Worm (Caenorhabditis elegans) whole organism, L4 larva: ENCODE data around the gene dhhc-8.

Experiments
- F26F4.8 ChIP-seq: fragments of 200-800 bp; sonication (Bioruptor generic); conservative IDR thresholded peaks from 2 replicates; pipeline ENCODE4 v1.3.6; 2022; ENCODE audit warnings: missing genetic modification characterization, missing compliant biosample characterization
- F49E8.2 ChIP-seq: sonication (generic microtip); optimal IDR thresholded peaks from 2 replicates; lab custom pipeline; 2016; ENCODE audit warnings: missing compliant biosample characterization, mild to moderate bottlenecking, missing genetic modification characterization, borderline replicate concordance
- R02D3.7 ChIP-seq: fragments of 150-350 bp; sonication (generic microtip); optimal IDR thresholded peaks from 3 replicates; lab custom pipeline; 2014; ENCODE audit warnings: missing biosample characterization, missing genetic modification characterization
- T26A8.4 ChIP-seq: fragments of 200-800 bp; sonication (Bioruptor generic); IDR thresholded peaks from 2 replicates; pipeline ENCODE4 v1.3.6; 2022; ENCODE audit warnings: missing genetic modification characterization, missing compliant biosample characterization
- ZK337.2 ChIP-seq: fragments of 200-800 bp; sonication (Bioruptor generic); IDR thresholded peaks from 2 replicates; pipeline ENCODE4 v1.3.6; 2022; ENCODE audit warnings: missing genetic modification reagents, missing genetic modification characterization, missing compliant biosample characterization
- aha-1 ChIP-seq: fragments of 150-350 bp; peaks from one replicate; lab custom pipeline; 2014; ENCODE audit warnings: missing biosample characterization, missing genetic modification characterization
- aly-2 ChIP-seq: sonication (generic microtip); optimal IDR thresholded peaks from 2 replicates; lab custom pipeline; 2018; ENCODE audit warnings: missing biosample characterization, missing genetic modification characterization
- attf-4 ChIP-seq: sonication (generic microtip); optimal IDR thresholded peaks from 3 replicates; lab custom pipeline; 2017; ENCODE audit warnings: missing biosample characterization, missing genetic modification characterization
- ceh-20 ChIP-seq: fragments of 200-800 bp; sonication (Bioruptor generic); IDR thresholded peaks from 2 replicates; pipeline ENCODE4 v1.3.6; 2022; ENCODE audit warnings: missing genetic modification reagents, missing genetic modification characterization, missing compliant biosample characterization
- ceh-28 ChIP-seq: fragments of 150-350 bp; optimal IDR thresholded peaks from 2 replicates; lab custom pipeline; 2014; ENCODE audit warnings: missing biosample characterization, missing genetic modification reagents, missing genetic modification characterization
- ceh-44 ChIP-seq: fragments of 200-800 bp; sonication (Bioruptor generic); IDR thresholded peaks from 2 replicates; pipeline ENCODE4 v1.3.6; 2022; ENCODE audit warnings: missing genetic modification reagents, missing genetic modification characterization, missing compliant biosample characterization
- ceh-62 ChIP-seq: sonication (generic microtip); optimal IDR thresholded peaks from 2 replicates; lab custom pipeline; 2017; ENCODE audit warnings: missing biosample characterization, missing genetic modification characterization
- ces-1 ChIP-seq: fragments of 150-350 bp; sonication (generic microtip); optimal IDR thresholded peaks from 4 replicates; lab custom pipeline; 2014; ENCODE audit warnings: missing biosample characterization, missing genetic modification reagents, missing genetic modification characterization
- daf-16 ChIP-seq, 3 experiments: sonication (generic microtip); optimal IDR thresholded peaks; 2 replicates each; lab custom pipeline; 2016 to 2017; ENCODE audit warnings: missing genetic modification characterization in 3 of 3, missing genetic modification reagents in 3 of 3, mild to moderate bottlenecking in 2 of 3, missing compliant biosample characterization in 2 of 3, missing biosample characterization in 1 of 3, moderate library complexity in 1 of 3
- dmd-8 ChIP-seq: fragments of 200-800 bp; sonication (Bioruptor generic); IDR thresholded peaks from 2 replicates; pipeline ENCODE4 v1.3.6; 2022; ENCODE audit warnings: missing genetic modification characterization, missing compliant biosample characterization
- duxl-1 ChIP-seq: sonication (generic microtip); optimal IDR thresholded peaks from 2 replicates; lab custom pipeline; 2016; ENCODE audit warnings: mild to moderate bottlenecking, missing genetic modification characterization, moderate library complexity, missing compliant biosample characterization; ENCODE audit not compliant: poor library complexity
- dve-1 ChIP-seq: sonication (generic microtip); optimal IDR thresholded peaks from 2 replicates; lab custom pipeline; 2017; ENCODE audit warnings: antibody characterized with exemption, mild to moderate bottlenecking, missing genetic modification characterization, missing compliant biosample characterization; ENCODE audit not compliant: insufficient read depth
- egl-43 ChIP-seq: fragments of 200-800 bp; sonication (Bioruptor generic); IDR thresholded peaks from 2 replicates; pipeline ENCODE4 v1.3.6; 2022; ENCODE audit warnings: missing genetic modification reagents, missing genetic modification characterization, missing compliant biosample characterization
- fos-1 ChIP-seq: fragments of 150-350 bp; optimal IDR thresholded peaks from 2 replicates; lab custom pipeline; 2014; ENCODE audit warnings: missing biosample characterization, missing genetic modification characterization
- gei-8 ChIP-seq: fragments of 200-800 bp; sonication (Bioruptor generic); optimal IDR thresholded peaks from 2 replicates; lab custom pipeline; 2018; ENCODE audit warnings: mild to moderate bottlenecking, missing genetic modification characterization, missing compliant biosample characterization
- hlh-30 ChIP-seq: sonication (generic microtip); optimal IDR thresholded peaks from 2 replicates; lab custom pipeline; 2017; ENCODE audit warnings: antibody characterized with exemption, mild to moderate bottlenecking, missing genetic modification characterization, missing compliant biosample characterization; ENCODE audit not compliant: insufficient read depth
- hmg-1.1 ChIP-seq: fragments of 200-800 bp; sonication (Bioruptor generic); IDR thresholded peaks from 2 replicates; pipeline ENCODE4 v1.3.6; 2022; ENCODE audit warnings: missing genetic modification reagents, missing genetic modification characterization, missing compliant biosample characterization
- jun-1 ChIP-seq: fragments of 150-350 bp; optimal IDR thresholded peaks from 2 replicates; lab custom pipeline; 2014; ENCODE audit warnings: missing biosample characterization, missing genetic modification reagents, missing genetic modification characterization
- lin-13 ChIP-seq: fragments of 150-350 bp; optimal IDR thresholded peaks from 2 replicates; lab custom pipeline; 2014; ENCODE audit warnings: missing biosample characterization, missing genetic modification reagents, missing genetic modification characterization
- lin-15B ChIP-seq: fragments of 150-350 bp; sonication (generic microtip); optimal IDR thresholded peaks from 3 replicates; lab custom pipeline; 2014; ENCODE audit warnings: missing biosample characterization, missing genetic modification characterization
- lin-38 ChIP-seq: fragments of 200-800 bp; sonication (Bioruptor generic); IDR thresholded peaks from 2 replicates; pipeline ENCODE4 v1.3.6; 2022; ENCODE audit warnings: missing genetic modification reagents, missing genetic modification characterization, missing compliant biosample characterization
- mdl-1 ChIP-seq, 2 experiments: fragments of 150-350 bp in 1 of 2; sonication (generic microtip) in 1 of 2; optimal IDR thresholded peaks; 2 replicates each; lab custom pipeline; 2014 to 2017; ENCODE audit warnings: missing biosample characterization in 2 of 2, missing genetic modification characterization in 2 of 2
- nhr-111 ChIP-seq: fragments of 200-800 bp; sonication (Bioruptor generic); optimal IDR thresholded peaks from 2 replicates; lab custom pipeline; 2018; ENCODE audit warnings: mild to moderate bottlenecking, missing genetic modification characterization, missing compliant biosample characterization
- nhr-237 ChIP-seq: sonication (generic microtip); optimal IDR thresholded peaks from 2 replicates; lab custom pipeline; 2017; ENCODE audit warnings: missing biosample characterization, missing genetic modification characterization
- nhr-28 ChIP-seq: fragments of 150-350 bp; optimal IDR thresholded peaks from 2 replicates; lab custom pipeline; 2014; ENCODE audit warnings: missing biosample characterization, missing genetic modification characterization
- nhr-42 ChIP-seq: fragments of 200-800 bp; sonication (Bioruptor generic); IDR thresholded peaks from 2 replicates; pipeline ENCODE4 v1.3.6; 2022; ENCODE audit warnings: missing genetic modification characterization, missing compliant biosample characterization
- pha-4 ChIP-seq, 2 experiments: fragments of 150-350 bp in 1 of 2; fragments of 200-800 bp in 1 of 2; sonication (Bioruptor generic) in 1 of 2; IDR thresholded peaks in 1 of 2; optimal IDR thresholded peaks in 1 of 2; 2 replicates each; pipeline versions ENCODE4 v1.3.6 to Lab custom; 2014 to 2022; ENCODE audit warnings: missing genetic modification characterization in 2 of 2, missing genetic modification reagents in 2 of 2, missing biosample characterization in 1 of 2, missing compliant biosample characterization in 1 of 2
- sdz-12 ChIP-seq: fragments of 200-800 bp; sonication (Bioruptor generic); optimal IDR thresholded peaks from 2 replicates; lab custom pipeline; 2018; ENCODE audit warnings: mild to moderate bottlenecking, missing genetic modification characterization, missing compliant biosample characterization
- skn-1 ChIP-seq: fragments of 150-350 bp; optimal IDR thresholded peaks from 2 replicates; lab custom pipeline; 2014; ENCODE audit warnings: missing biosample characterization, missing genetic modification characterization
- snpc-1.2 ChIP-seq: fragments of 200-800 bp; sonication (Bioruptor generic); IDR thresholded peaks from 2 replicates; pipeline ENCODE4 v1.3.6; 2022; ENCODE audit warnings: missing genetic modification reagents, missing genetic modification characterization, missing compliant biosample characterization
- snpc-4 ChIP-seq: fragments of 150-350 bp; optimal IDR thresholded peaks from 2 replicates; lab custom pipeline; 2014; ENCODE audit warnings: missing biosample characterization, missing genetic modification characterization
- spr-1 ChIP-seq: sonication (generic microtip); optimal IDR thresholded peaks from 2 replicates; lab custom pipeline; 2016; ENCODE audit warnings: mild to moderate bottlenecking, missing genetic modification characterization, missing compliant biosample characterization
- tag-97 ChIP-seq: fragments of 200-800 bp; sonication (Bioruptor generic); IDR thresholded peaks from 2 replicates; pipeline ENCODE4 v1.3.6; 2022; ENCODE audit warnings: missing genetic modification characterization, missing compliant biosample characterization
- unc-39 ChIP-seq: sonication (generic microtip); optimal IDR thresholded peaks from 2 replicates; lab custom pipeline; 2017; ENCODE audit warnings: missing biosample characterization, missing genetic modification characterization
- unc-62 ChIP-seq, 3 experiments: fragments of 150-350 bp in 1 of 3; sonication (generic microtip); optimal IDR thresholded peaks in 2 of 3; peaks in 1 of 3; 1 replicate in 1 of 3; 2 replicates in 2 of 3; lab custom pipeline; 2014 to 2017; ENCODE audit warnings: missing biosample characterization in 3 of 3, missing genetic modification characterization in 3 of 3, missing genetic modification reagents in 3 of 3, missing genotype in 1 of 3
- zag-1 ChIP-seq: fragments of 150-350 bp; optimal IDR thresholded peaks from 2 replicates; lab custom pipeline; 2014; ENCODE audit warnings: missing biosample characterization, missing genetic modification characterization
- zip-11 ChIP-seq: fragments of 200-800 bp; sonication (Bioruptor generic); IDR thresholded peaks from 2 replicates; pipeline ENCODE4 v1.3.6; 2022; ENCODE audit warnings: missing genetic modification characterization, missing compliant biosample characterization
- ztf-11 ChIP-seq: fragments of 150-350 bp; optimal IDR thresholded peaks from 2 replicates; lab custom pipeline; 2014; ENCODE audit warnings: missing biosample characterization, missing genetic modification characterization
- ztf-7 ChIP-seq: fragments of 150-350 bp; optimal IDR thresholded peaks from 2 replicates; lab custom pipeline; 2014; ENCODE audit warnings: missing biosample characterization, missing genetic modification characterization

dhhc-8 gene

ce11 chrIII:13101070-13101469 lies 6.3 kb upstream of the dhhc-8 start (continued):
- TF ChIP-seq hlh-30 (tag; lab: Kevin White, UChicago) = peak; percentile 34
- peak in 1 of 2 experiments; percentile 68 for TF ChIP-seq mdl-1 (tag; optimal IDR thresholded peaks at IDR 0.05; lab: Kevin White, UChicago)
- TF ChIP-seq sdz-12 (GFP tag; lab: Kevin White, UChicago) = no peak
- TF ChIP-seq ceh-20 = no peak
- no peak for TF ChIP-seq T26A8.4 (GFP tag; lab: Robert Waterston, UW)
- TF ChIP-seq ztf-11 (tag; lab: Kevin White, UChicago) = no peak

DNA sequence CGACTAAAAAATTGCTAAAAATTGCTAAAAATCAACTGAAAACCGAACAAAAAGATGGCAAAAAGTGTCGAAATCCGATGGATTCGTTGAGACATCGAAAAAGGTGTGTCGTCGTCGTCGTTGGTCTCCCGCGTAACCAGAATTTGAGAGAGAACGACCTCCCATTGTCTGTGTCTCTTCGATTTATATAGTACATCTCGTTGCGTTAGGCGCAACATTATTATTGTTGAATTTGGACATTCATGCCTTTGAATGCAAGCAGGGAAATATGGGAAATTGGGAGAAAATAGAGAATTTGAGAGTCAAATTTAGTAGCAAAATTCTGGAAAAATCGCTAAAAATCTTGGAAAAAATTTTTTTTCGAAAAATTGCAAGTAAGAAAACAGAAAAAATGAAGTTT lies 3.4 kb upstream of the dhhc-8 start:
- no peak for TF ChIP-seq gei-8 (GFP tag; lab: Kevin White, UChicago)
- TF ChIP-seq ces-1 (GFP tag; lab: Kevin White, UChicago) = no peak
- no peak for TF ChIP-seq jun-1 (tag; lab: Kevin White, UChicago)
- no peak for TF ChIP-seq zip-11 (GFP tag; lab: Robert Waterston, UW)
- TF ChIP-seq nhr-237 (tag; lab: Kevin White, UChicago) = no peak
- TF ChIP-seq duxl-1 (tag; lab: Kevin White, UChicago) = no peak
- TF ChIP-seq tag-97 = no peak
- no peak for TF ChIP-seq aha-1 (tag; lab: Kevin White, UChicago)
- no peak for TF ChIP-seq pha-4 (GFP tag; IDR thresholded peaks at IDR 0.05; lab: Robert Waterston, UW)
- no peak for TF ChIP-seq pha-4 (tag; optimal IDR thresholded peaks at IDR 0.05; lab: Kevin White, UChicago)
- TF ChIP-seq R02D3.7 (tag; lab: Kevin White, UChicago) = no peak
- no peak for TF ChIP-seq ceh-44 (GFP tag; lab: Robert Waterston, UW)
- no peak for TF ChIP-seq F26F4.8
- no peak for TF ChIP-seq dve-1 (tag; lab: Kevin White, UChicago)
- no peak for TF ChIP-seq ceh-28
- no peak for TF ChIP-seq ceh-62 (tag; lab: Kevin White, UChicago)
- TF ChIP-seq snpc-4 (tag; lab: Kevin White, UChicago) = no peak
- TF ChIP-seq lin-13 (GFP tag; lab: Kevin White, UChicago) = no peak
- no peak for TF ChIP-seq unc-39 (tag; lab: Kevin White, UChicago)
- TF ChIP-seq, all 104 proteins: peak for 0

ce11 chrIII:13104410-13104809 lies 3.0 kb upstream of the dhhc-8 start:
- TF ChIP-seq snpc-4 (tag; lab: Kevin White, UChicago) (no peak), skn-1 (tag; lab: Kevin White, UChicago) (no peak), F49E8.2 (peak; percentile 44)

DNA sequence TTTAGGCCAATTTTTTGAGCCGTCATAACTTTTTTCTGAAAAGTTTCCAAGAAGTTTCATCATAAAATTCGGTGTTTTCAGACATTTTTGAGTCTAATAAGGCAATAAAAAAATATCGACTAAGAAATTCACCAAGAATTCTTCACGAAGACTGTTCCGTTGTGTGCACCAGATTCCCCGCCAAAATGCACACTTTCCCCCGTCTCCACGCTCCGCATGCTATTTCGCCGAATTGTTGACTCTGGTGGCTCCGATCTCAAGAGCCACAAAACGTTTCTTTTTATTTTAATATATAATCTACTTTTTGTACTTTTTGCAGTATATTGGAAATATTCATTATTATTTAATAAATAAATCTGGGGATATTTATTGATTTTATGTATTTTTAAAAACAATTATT lies 1.9 kb upstream of the dhhc-8 start:
- TF ChIP-seq R02D3.7 (tag; lab: Kevin White, UChicago) (no peak), attf-4 (no peak), lin-38 (no peak), spr-1 (tag; lab: Kevin White, UChicago) (no peak), ztf-7 (tag; lab: Kevin White, UChicago) (no peak), daf-16 (GFP tag; optimal IDR thresholded peaks at IDR 0.05; lab: Kevin White, UChicago) (no peak), daf-16 (tag; optimal IDR thresholded peaks at IDR 0.05; lab: Kevin White, UChicago) (peak; percentile 17)

ce11 chrIII:13105911-13106310 lies 1.5 kb upstream of the dhhc-8 start:
- TF ChIP-seq zag-1 (tag; lab: Kevin White, UChicago) (no peak), nhr-28 (tag; lab: Kevin White, UChicago) (peak; percentile 84), unc-39 (tag; lab: Kevin White, UChicago) (no peak), dmd-8 (GFP tag; lab: Robert Waterston, UW) (no peak), aly-2 (tag; lab: Kevin White, UChicago) (no peak), ZK337.2 (GFP tag; lab: Robert Waterston, UW) (no peak), dve-1 (tag; lab: Kevin White, UChicago) (no peak), hlh-30 (tag; lab: Kevin White, UChicago) (peak; percentile 53), unc-62 (GFP tag; optimal IDR thresholded peaks at IDR 0.05 in 1 of 2; lab: Kevin White, UChicago) (no peak), unc-62 (tag; optimal IDR thresholded peaks at IDR 0.05; lab: Kevin White, UChicago) (no peak), lin-15B (tag; lab: Kevin White, UChicago) (no peak), hmg-1.1 (GFP tag; lab: Robert Waterston, UW) (peak; percentile 70), snpc-1.2 (GFP tag; lab: Robert Waterston, UW) (no peak), nhr-111 (GFP tag; lab: Kevin White, UChicago) (no peak), mdl-1 (tag; optimal IDR thresholded peaks at IDR 0.05; lab: Kevin White, UChicago) (peak in 1 of 2 experiments; percentile 23), nhr-42 (no peak), ztf-7 (tag; lab: Kevin White, UChicago) (no peak), fos-1 (tag; lab: Kevin White, UChicago) (no peak), egl-43 (GFP tag; lab: Robert Waterston, UW) (no peak)
